Fruit fly (Drosophila melanogaster): ENCODE measurements around the gene mys.

The mys gene

dm6 chrX:8058446-8058900, 3.0 kb upstream of the mys start (continued):
- TF ChIP-seq D19A (tag; optimal IDR thresholded peaks at IDR 0.05) (peak; percentile 35), CG34224 (GFP tag; IDR thresholded peaks at IDR 0.05; ENCODE audit: partially characterized antibody) (peak; percentile 46; the same call in 2 of the 3 replicates), CG12391 (tag; optimal IDR thresholded peaks at IDR 0.05) (peak; percentile 2), gt (GFP tag; IDR thresholded peaks at IDR 0.05) (no peak), C15 (GFP tag; IDR thresholded peaks at IDR 0.05) (no peak), mirr (GFP tag; optimal IDR thresholded peaks at IDR 0.05) (peak; percentile 79), ac (GFP tag; optimal IDR thresholded peaks at IDR 0.05) (peak; percentile 47), vvl (GFP tag; IDR thresholded peaks at IDR 0.05) (peak; percentile 79), CG34376 (GFP tag; optimal IDR thresholded peaks at IDR 0.05) (peak; percentile 67), pzg (GFP tag; optimal IDR thresholded peaks at IDR 0.05) (peak; percentile 14), az2 (GFP tag; optimal IDR thresholded peaks at IDR 0.05) (no peak), CG4707 (GFP tag; optimal IDR thresholded peaks at IDR 0.05) (peak; percentile 66), twi (tag; optimal IDR thresholded peaks at IDR 0.05) (peak; percentile 55), CG30020 (tag; optimal IDR thresholded peaks at IDR 0.05) (no peak), sqz (GFP tag; optimal IDR thresholded peaks at IDR 0.05) (peak; percentile 47), Bgb (GFP tag; IDR thresholded peaks at IDR 0.05; ENCODE audit: partially characterized antibody) (peak; percentile 29; the same call in 1 of the 2 replicates), CG32767 (GFP tag; IDR thresholded peaks at IDR 0.05) (peak; percentile 64), kay (GFP tag; optimal IDR thresholded peaks at IDR 0.05) (no peak), CG18262 (tag; optimal IDR thresholded peaks at IDR 0.05) (no peak), otp (GFP tag; IDR thresholded peaks at IDR 0.05) (0 out of 3 replicates have a peak, but pooled peaks have one; percentile 34), sob (GFP tag; IDR thresholded peaks at IDR 0.05) (peak; percentile 57), HLHmδ (GFP tag; optimal IDR thresholded peaks at IDR 0.05) (peak; percentile 74), Adf1 (GFP tag; IDR thresholded peaks at IDR 0.05) (peak; percentile 34; the same call in 1 of the 2 replicates), MBD-R2 (GFP tag; IDR thresholded peaks at IDR 0.05) (0 out of 2 replicates have a peak, but pooled peaks have one; percentile 16), lab (GFP tag; optimal IDR thresholded peaks at IDR 0.05) (peak; percentile 15), row (GFP tag; IDR thresholded peaks at IDR 0.05) (peak; percentile 7; the same call in 1 of the 3 replicates), CG7556 (GFP tag; optimal IDR thresholded peaks at IDR 0.05) (no peak), CG18619 (GFP tag; optimal IDR thresholded peaks at IDR 0.05) (peak; percentile 10), CG16813 (GFP tag; IDR thresholded peaks at IDR 0.05; ENCODE audit: partially characterized antibody) (no peak), sug (tag; optimal IDR thresholded peaks at IDR 0.05) (peak; percentile 30), CG8359 (GFP tag; optimal IDR thresholded peaks at IDR 0.05; ENCODE audit: borderline replicate concordance) (no peak), kni (GFP tag; optimal IDR thresholded peaks at IDR 0.05) (peak; percentile 52), kah (GFP tag; optimal IDR thresholded peaks at IDR 0.05) (no peak), Fer3 (tag; optimal IDR thresholded peaks at IDR 0.05) (no peak), CG17612 (GFP tag; IDR thresholded peaks at IDR 0.05) (no peak), CG32532 (GFP tag; IDR thresholded peaks at IDR 0.05) (peak; percentile 40; the same call in 1 of the 2 replicates), CG9437 (GFP tag; optimal IDR thresholded peaks at IDR 0.05) (peak; percentile 98), Pdp1 (GFP tag; optimal IDR thresholded peaks at IDR 0.05) (peak in 1 of 2 experiments; percentile 87), lilli (GFP tag; optimal IDR thresholded peaks at IDR 0.05) (no peak), Opbp (GFP tag; IDR thresholded peaks at IDR 0.05; ENCODE audit: partially characterized antibody) (peak; percentile 38; the same call in 1 of the 3 replicates), pros (GFP tag; optimal IDR thresholded peaks at IDR 0.05) (peak; percentile 44), CG31365 (tag; optimal IDR thresholded peaks at IDR 0.05) (no peak), z (GFP tag; IDR thresholded peaks at IDR 0.05) (peak; percentile 63; the same call in 2 of the 3 replicates), Ada2b (GFP tag; IDR thresholded peaks at IDR 0.05) (no peak), stc (GFP tag; IDR thresholded peaks at IDR 0.05) (0 out of 2 replicates have a peak, but pooled peaks have one; percentile 18), Meics (GFP tag; optimal IDR thresholded peaks at IDR 0.05) (peak; percentile 15), CG13123 (GFP tag; optimal IDR thresholded peaks at IDR 0.05) (no peak), slou (GFP tag; optimal IDR thresholded peaks at IDR 0.05) (no peak), phol (tag; optimal IDR thresholded peaks at IDR 0.05) (peak; percentile 97)
